Fruit fly (Drosophila melanogaster): ENCODE data around the gene CG7236.

DNA sequence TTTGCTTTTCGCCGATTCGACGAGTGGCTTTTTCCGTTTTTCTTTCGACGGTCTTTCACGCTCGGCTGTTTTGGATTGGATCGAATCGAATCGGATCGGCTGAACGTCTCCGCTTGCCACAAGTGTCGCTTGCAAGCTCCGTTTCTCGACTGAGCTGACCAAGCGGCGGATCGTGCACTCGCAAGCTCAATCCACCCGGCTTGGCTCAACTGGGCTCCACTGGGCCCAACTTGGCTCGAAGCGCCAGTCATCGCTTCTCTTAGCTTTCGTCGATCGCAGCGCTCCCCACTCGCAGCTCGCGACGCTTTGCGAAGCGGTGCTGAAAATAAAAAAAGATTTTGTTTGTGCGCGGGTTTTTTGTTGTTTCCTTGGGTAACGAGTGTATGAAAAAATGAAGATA, 34.6 kb downstream of the CG7236 start:
- TF ChIP-seq psq (optimal IDR thresholded peaks at IDR 0.05) (no peak), pan (optimal IDR thresholded peaks at IDR 0.05) (no peak), EcR (GFP tag; optimal IDR thresholded peaks at IDR 0.05) (no peak), usp (GFP tag; optimal IDR thresholded peaks at IDR 0.05) (no peak), CG8478 (optimal IDR thresholded peaks at IDR 0.05) (no peak), Dll (optimal IDR thresholded peaks at IDR 0.05) (no peak)
